Worm (Caenorhabditis elegans) whole organism, midembryonic: ENCODE measurements around the gene srm-2.

ENCODE experiments used
- flt-1 ChIP-seq: fragments of 200-800 bp; sonication (Bioruptor generic); IDR thresholded peaks from 2 replicates; pipeline ENCODE4 v1.3.6; 2022; ENCODE audit warnings: missing genetic modification characterization, missing compliant biosample characterization
- ref-1 ChIP-seq: fragments of 200-800 bp; sonication (Bioruptor generic); conservative IDR thresholded peaks from 2 replicates; pipeline ENCODE4 v1.3.6; 2022; ENCODE audit warnings: missing genetic modification reagents, missing genetic modification characterization, missing compliant biosample characterization
- tab-1 ChIP-seq: fragments of 200-800 bp; sonication (Bioruptor generic); IDR thresholded peaks from 2 replicates; pipeline ENCODE4 v1.3.6; 2022; ENCODE audit warnings: missing genetic modification characterization, missing compliant biosample characterization
- ztf-29 ChIP-seq: fragments of 200-800 bp; sonication (Bioruptor generic); IDR thresholded peaks from 2 replicates; pipeline ENCODE4 v1.3.6; 2022; ENCODE audit warnings: missing genetic modification reagents, missing genetic modification characterization, missing compliant biosample characterization

- TF ChIP-seq ztf-29 (GFP tag; lab: Robert Waterston, UW) (no peak), ref-1 (GFP tag; lab: Robert Waterston, UW) (no peak), tab-1 (GFP tag; lab: Robert Waterston, UW) (no peak), flt-1 (GFP tag; lab: Robert Waterston, UW) (no peak)
These were observed 47.6 kb downstream of the srm-2 start, which contains the start of gene msp-55 for ce11 chrIV:5055964-5056588.
